Worm (Caenorhabditis elegans): ENCODE results near the gene clec-132.

The clec-132 gene

DNA sequence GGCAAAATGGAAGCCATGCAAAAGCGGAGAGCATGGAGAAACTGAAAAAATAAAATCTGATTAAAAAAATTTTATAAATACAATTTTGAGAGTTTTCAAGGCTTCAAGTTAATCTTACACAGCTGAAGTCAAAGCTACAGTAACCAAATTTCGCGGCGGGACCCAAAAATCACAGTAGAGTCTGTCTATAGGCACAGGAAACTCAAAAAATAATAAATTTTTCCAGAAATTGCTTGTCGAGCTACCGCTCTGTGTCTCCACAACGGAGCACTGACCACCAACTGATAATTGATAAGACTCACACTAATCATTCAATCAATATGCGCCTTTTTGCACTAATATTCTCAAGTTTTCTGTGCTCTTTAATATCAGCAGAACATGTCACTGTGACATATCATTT lies 26.5 kb upstream of the clec-132 start, which contains the start of gene W10G11.19:
Gene W10G11.19, plus strand, starts transcription at position 301 of the 400 bp plus-strand sequence.
- TF ChIP-seq nhr-28 (tag; optimal IDR thresholded peaks at IDR 0.05), result no peak
- TF ChIP-seq duxl-1 (tag; optimal IDR thresholded peaks at IDR 0.05; ENCODE audit: poor library complexity), result no peak
- TF ChIP-seq saeg-2 (GFP tag; IDR thresholded peaks at IDR 0.05), result no peak
- TF ChIP-seq snpc-1.2 (GFP tag; IDR thresholded peaks at IDR 0.05), result no peak
- TF ChIP-seq tag-97 (GFP tag; IDR thresholded peaks at IDR 0.05), result no peak
- no peak for TF ChIP-seq set-16 (GFP tag; IDR thresholded peaks at IDR 0.05)
- no peak for TF ChIP-seq nhr-237 (tag; optimal IDR thresholded peaks at IDR 0.05)
- no peak for TF ChIP-seq mes-2 (tag; optimal IDR thresholded peaks at IDR 0.05; ENCODE audit: poor library complexity, severe bottlenecking)
- TF ChIP-seq lim-7 (GFP tag; IDR thresholded peaks at IDR 0.05), result no peak
- no peak for TF ChIP-seq spr-1 (tag; optimal IDR thresholded peaks at IDR 0.05)
- TF ChIP-seq hif-1 (tag; optimal IDR thresholded peaks at IDR 0.05), result no peak
- TF ChIP-seq nhr-111 (GFP tag; optimal IDR thresholded peaks at IDR 0.05), result no peak
- no peak for TF ChIP-seq ces-1 (GFP tag; optimal IDR thresholded peaks at IDR 0.05)
- TF ChIP-seq jun-1 (tag; optimal IDR thresholded peaks at IDR 0.05), result no peak
- TF ChIP-seq dmd-6 (GFP tag; IDR thresholded peaks at IDR 0.05), result peak; percentile 21; the same call in 1 of the 2 replicates
- TF ChIP-seq nhr-77 (tag; optimal IDR thresholded peaks at IDR 0.05), result no peak
- no peak for TF ChIP-seq egl-43 (GFP tag; IDR thresholded peaks at IDR 0.05)
- TF ChIP-seq tra-1 (GFP tag; IDR thresholded peaks at IDR 0.05), result no peak
- TF ChIP-seq daf-16 (GFP tag; optimal IDR thresholded peaks at IDR 0.05), result no peak
- TF ChIP-seq daf-16 (tag; optimal IDR thresholded peaks at IDR 0.05), result peak; percentile 28
- no peak for TF ChIP-seq mxl-3 (GFP tag; optimal IDR thresholded peaks at IDR 0.05)
- TF ChIP-seq dmd-9 (GFP tag; IDR thresholded peaks at IDR 0.05), result no peak
- no peak for TF ChIP-seq snpc-4 (tag; optimal IDR thresholded peaks at IDR 0.05)
- no peak for TF ChIP-seq F10B5.3 (tag; optimal IDR thresholded peaks at IDR 0.05)
- TF ChIP-seq unc-62 (GFP tag; optimal IDR thresholded peaks at IDR 0.05 in 1 of 2), result peak in 1 of 2 experiments; percentile 7
- TF ChIP-seq unc-62 (tag; optimal IDR thresholded peaks at IDR 0.05), result no peak
- TF ChIP-seq mdt-29 (GFP tag; IDR thresholded peaks at IDR 0.05), result no peak
- TF ChIP-seq lin-38 (GFP tag; IDR thresholded peaks at IDR 0.05), result no peak
- TF ChIP-seq hlh-11 (tag; optimal IDR thresholded peaks at IDR 0.05), result peak; percentile 18
- peak; percentile 13 for TF ChIP-seq pqm-1 (tag; optimal IDR thresholded peaks at IDR 0.05)
- no peak for TF ChIP-seq ztf-11 (tag; optimal IDR thresholded peaks at IDR 0.05)
- no peak for TF ChIP-seq ZK337.2 (GFP tag; IDR thresholded peaks at IDR 0.05)

DNA sequence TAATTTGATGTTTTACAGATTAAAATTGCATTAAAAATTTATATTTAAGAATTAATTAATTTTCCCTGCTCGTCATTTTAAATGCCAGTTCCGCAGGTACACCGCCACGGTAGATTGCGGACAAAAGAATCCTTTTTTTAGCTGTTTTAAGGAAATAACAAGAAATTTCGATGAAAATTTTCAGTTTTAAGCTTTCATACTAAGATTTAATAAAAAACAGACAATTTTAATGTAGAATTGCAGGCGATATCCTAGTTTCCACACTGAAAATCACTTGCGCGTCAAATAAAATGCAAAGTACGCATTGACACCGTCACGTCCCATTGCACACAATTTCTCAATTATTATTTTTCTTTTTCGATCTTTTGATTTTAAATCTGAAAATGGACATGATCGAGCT lies 23.4 kb upstream of the clec-132 start, which contains the start of gene dnc-3:
Gene dnc-3, plus strand, starts transcription at position 272 of the 400 bp plus-strand sequence.
- TF ChIP-seq dpl-1 (GFP tag; optimal IDR thresholded peaks at IDR 0.05), result peak; percentile 16
- peak; percentile 48 for TF ChIP-seq dve-1 (tag; optimal IDR thresholded peaks at IDR 0.05; ENCODE audit: insufficient read depth)
- TF ChIP-seq daf-12 (tag; optimal IDR thresholded peaks at IDR 0.05), result no peak
- peak; percentile 26 for TF ChIP-seq rbr-2 (tag; optimal IDR thresholded peaks at IDR 0.05)
- no peak for TF ChIP-seq nhr-6 (tag; optimal IDR thresholded peaks at IDR 0.05)
- no peak for TF ChIP-seq lin-15B (tag; optimal IDR thresholded peaks at IDR 0.05)
- 0 out of 2 replicates have a peak, but pooled peaks have one; percentile 30 for TF ChIP-seq T26A8.4 (GFP tag; IDR thresholded peaks at IDR 0.05)
- peak; percentile 40 for TF ChIP-seq hlh-11 (tag; optimal IDR thresholded peaks at IDR 0.05)
- TF ChIP-seq aha-1 (tag), result peak; percentile 72
- no peak for TF ChIP-seq ceh-28 (tag; optimal IDR thresholded peaks at IDR 0.05)
- TF ChIP-seq ama-1 (optimal IDR thresholded peaks at IDR 0.05), result no peak
- TF ChIP-seq zip-2 (tag; optimal IDR thresholded peaks at IDR 0.05), result peak; percentile 21
- TF ChIP-seq lsy-2 (tag; optimal IDR thresholded peaks at IDR 0.05), result peak in 1 of 2 experiments; percentile 71
- TF ChIP-seq nhr-11 (tag; optimal IDR thresholded peaks at IDR 0.05), result peak; percentile 25
- TF ChIP-seq pha-4 (GFP tag; IDR thresholded peaks at IDR 0.05), result peak; percentile 11; the same call in 1 of the 2 replicates
- no peak for TF ChIP-seq pha-4 (tag; optimal IDR thresholded peaks at IDR 0.05)
- TF ChIP-seq F26F4.8 (GFP tag; conservative IDR thresholded peaks at IDR 0.05), result no peak
- TF ChIP-seq lin-38 (GFP tag; IDR thresholded peaks at IDR 0.05), result peak; percentile 69
- peak; percentile 66 for TF ChIP-seq mep-1 (tag; optimal IDR thresholded peaks at IDR 0.05)
- TF ChIP-seq D1046.2 (GFP tag; IDR thresholded peaks at IDR 0.05), result no peak
- peak; percentile 40; the same call in 1 of the 2 replicates for TF ChIP-seq hmg-1.1 (GFP tag; IDR thresholded peaks at IDR 0.05)
- peak; percentile 39 for TF ChIP-seq F37D6.2 (tag; optimal IDR thresholded peaks at IDR 0.05)

Measured in whole organism, L4 larva.